Fruit fly (Drosophila melanogaster): Measurements from ENCODE around the gene Sdr.

The Sdr gene

DNA sequence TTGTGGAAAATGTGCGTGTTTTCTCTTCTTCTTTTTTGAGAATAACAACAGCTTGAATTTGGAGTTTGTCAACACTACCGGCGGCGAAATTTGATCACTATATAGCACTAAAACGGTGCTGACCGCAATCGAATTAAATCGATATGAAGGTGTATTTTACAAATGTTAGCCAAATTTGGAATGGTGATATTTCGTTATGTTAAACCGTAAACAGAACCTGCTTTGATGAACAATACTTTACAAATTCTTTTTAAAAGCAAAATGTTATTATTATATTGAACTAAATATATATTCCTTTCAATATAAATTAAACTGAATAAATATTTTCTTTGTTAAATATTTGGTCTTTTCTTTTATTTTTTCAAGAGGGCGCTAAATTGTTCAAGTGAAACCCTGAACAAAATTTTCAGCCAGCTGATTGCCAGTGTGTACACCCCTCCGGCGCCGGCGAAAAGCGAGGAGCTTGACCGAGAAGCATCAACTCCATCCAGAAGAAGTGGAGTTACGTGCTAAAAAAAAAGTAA lies 32.4 kb upstream of the Sdr start, which contains the start of the genes Rrp6, CG33331 and CG33332 (continued):
- no peak for TF ChIP-seq prd (optimal IDR thresholded peaks at IDR 0.05)
- TF ChIP-seq prd (GFP tag; IDR thresholded peaks at IDR 0.05): peak; percentile 63; the same call in 1 of the 3 replicates
- TF ChIP-seq CG12942 (GFP tag; optimal IDR thresholded peaks at IDR 0.05): peak; percentile 63
- TF ChIP-seq luna (GFP tag; optimal IDR thresholded peaks at IDR 0.05): peak; percentile 32
- peak; percentile 26 for TF ChIP-seq org-1 (GFP tag; optimal IDR thresholded peaks at IDR 0.05)
- peak; percentile 70; the same call in 2 of the 3 replicates for TF ChIP-seq Opbp (GFP tag; IDR thresholded peaks at IDR 0.05; ENCODE audit: partially characterized antibody)
- TF ChIP-seq tin (GFP tag; optimal IDR thresholded peaks at IDR 0.05): peak; percentile 77
- TF ChIP-seq Rx (GFP tag; IDR thresholded peaks at IDR 0.05): no peak
- TF ChIP-seq CG8924 (tag; optimal IDR thresholded peaks at IDR 0.05): no peak
- TF ChIP-seq crc (GFP tag; optimal IDR thresholded peaks at IDR 0.05): peak; percentile 21
- no peak for TF ChIP-seq Mes4 (GFP tag; optimal IDR thresholded peaks at IDR 0.05)
- peak; percentile 35 for TF ChIP-seq Side (GFP tag; optimal IDR thresholded peaks at IDR 0.05)
- TF ChIP-seq CG11723 (GFP tag; optimal IDR thresholded peaks at IDR 0.05): peak; percentile 55
- TF ChIP-seq Adf1 (GFP tag; IDR thresholded peaks at IDR 0.05): peak; percentile 41
- peak; percentile 45 for TF ChIP-seq H2.0 (GFP tag; IDR thresholded peaks at IDR 0.05)
- TF ChIP-seq CG6272 (GFP tag; IDR thresholded peaks at IDR 0.05): peak; percentile 66
- 0 out of 3 replicates have a peak, but pooled peaks have one; percentile 44 for TF ChIP-seq hb (GFP tag; IDR thresholded peaks at IDR 0.05; ENCODE audit: partially characterized antibody)
- no peak for TF ChIP-seq toy (GFP tag; IDR thresholded peaks at IDR 0.05)
- TF ChIP-seq disco-r (GFP tag; optimal IDR thresholded peaks at IDR 0.05): no peak
- no peak for TF ChIP-seq emc (GFP tag; optimal IDR thresholded peaks at IDR 0.05)
- TF ChIP-seq chif (GFP tag; optimal IDR thresholded peaks at IDR 0.05): peak; percentile 33 to 54
- TF ChIP-seq ac (GFP tag; optimal IDR thresholded peaks at IDR 0.05): no peak
- peak; percentile 47 for TF ChIP-seq CG10979 (tag; optimal IDR thresholded peaks at IDR 0.05)
- TF ChIP-seq fu2 (GFP tag; optimal IDR thresholded peaks at IDR 0.05): peak; percentile 66
- TF ChIP-seq CG4730 (GFP tag; IDR thresholded peaks at IDR 0.05): no peak
- peak; percentile 33 for TF ChIP-seq CG12071 (GFP tag; optimal IDR thresholded peaks at IDR 0.05)
- TF ChIP-seq CG1647 (GFP tag; optimal IDR thresholded peaks at IDR 0.05): peak; percentile 26
- no peak for TF ChIP-seq tll (GFP tag; optimal IDR thresholded peaks at IDR 0.05)
- TF ChIP-seq her (GFP tag; optimal IDR thresholded peaks at IDR 0.05): peak; percentile 33
- peak; percentile 54 for TF ChIP-seq CG16815 (GFP tag; optimal IDR thresholded peaks at IDR 0.05)
- TF ChIP-seq dimm (GFP tag; IDR thresholded peaks at IDR 0.05): no peak
- peak; percentile 55 for TF ChIP-seq Dad (GFP tag; optimal IDR thresholded peaks at IDR 0.05)
- TF ChIP-seq amos (GFP tag; IDR thresholded peaks at IDR 0.05; ENCODE audit: partially characterized antibody): peak; percentile 56
- no peak for TF ChIP-seq Neu2 (GFP tag; optimal IDR thresholded peaks at IDR 0.05; ENCODE audit: borderline replicate concordance)
- peak; percentile 64; the same call in 2 of the 3 replicates for TF ChIP-seq CG11695 (GFP tag; IDR thresholded peaks at IDR 0.05)
- no peak for TF ChIP-seq ro (GFP tag; IDR thresholded peaks at IDR 0.05)
- TF ChIP-seq CG14710 (tag; optimal IDR thresholded peaks at IDR 0.05): peak; percentile 99
- peak; percentile 79 for TF ChIP-seq YL-1 (GFP tag; optimal IDR thresholded peaks at IDR 0.05)
- peak; percentile 41 for TF ChIP-seq CG1792 (GFP tag; optimal IDR thresholded peaks at IDR 0.05)
- TF ChIP-seq kah (GFP tag; optimal IDR thresholded peaks at IDR 0.05): no peak
- no peak for TF ChIP-seq CG7745 (tag; optimal IDR thresholded peaks at IDR 0.05)
- TF ChIP-seq vvl (GFP tag; IDR thresholded peaks at IDR 0.05): peak; percentile 65
- peak; percentile 22 for TF ChIP-seq pfk (GFP tag; optimal IDR thresholded peaks at IDR 0.05)
- no peak for TF ChIP-seq CG6254 (GFP tag; optimal IDR thresholded peaks at IDR 0.05)
- peak; percentile 85 for TF ChIP-seq NfI (GFP tag; optimal IDR thresholded peaks at IDR 0.05)
- no peak for TF ChIP-seq CrebB (tag; optimal IDR thresholded peaks at IDR 0.05)
- peak; percentile 84 for TF ChIP-seq dm (GFP tag; optimal IDR thresholded peaks at IDR 0.05)
- TF ChIP-seq sens-2 (GFP tag; IDR thresholded peaks at IDR 0.05): no peak
- peak; percentile 40; the same call in 1 of the 2 replicates for TF ChIP-seq HLH3B (GFP tag; IDR thresholded peaks at IDR 0.05)
- TF ChIP-seq CG18619 (GFP tag; optimal IDR thresholded peaks at IDR 0.05): peak; percentile 74
- peak; percentile 86 for TF ChIP-seq CG30403 (GFP tag; optimal IDR thresholded peaks at IDR 0.05)

All from whole organism, embryonic.